Fruit fly (Drosophila melanogaster) whole organism, prepupa: ENCODE results near the gene CG32669.

Source experiments
- CG32006 ChIP-seq: fragments of 200-800 bp; sonication (Bioruptor generic); optimal IDR thresholded peaks from 3 replicates; lab custom pipeline; 2017; ENCODE audit warnings: missing biosample characterization, mild to moderate bottlenecking, missing genetic modification characterization
- Eip93F ChIP-seq: fragments of 200-800 bp; sonication (Bioruptor generic); optimal IDR thresholded peaks from 2 replicates; lab custom pipeline; 2016; ENCODE audit warnings: missing biosample characterization, mild to moderate bottlenecking, missing genetic modification characterization
- Sox102F ChIP-seq: fragments of 200-800 bp; sonication (Bioruptor generic); optimal IDR thresholded peaks from 2 replicates; lab custom pipeline; 2016; ENCODE audit warnings: missing biosample characterization, mild to moderate bottlenecking, missing genetic modification characterization
- fd59A ChIP-seq: fragments of 200-800 bp; sonication (Bioruptor generic); optimal IDR thresholded peaks from 2 replicates; lab custom pipeline; 2017; ENCODE audit warnings: missing biosample characterization, mild to moderate bottlenecking, missing genetic modification characterization, missing genetic modification reagents

DNA sequence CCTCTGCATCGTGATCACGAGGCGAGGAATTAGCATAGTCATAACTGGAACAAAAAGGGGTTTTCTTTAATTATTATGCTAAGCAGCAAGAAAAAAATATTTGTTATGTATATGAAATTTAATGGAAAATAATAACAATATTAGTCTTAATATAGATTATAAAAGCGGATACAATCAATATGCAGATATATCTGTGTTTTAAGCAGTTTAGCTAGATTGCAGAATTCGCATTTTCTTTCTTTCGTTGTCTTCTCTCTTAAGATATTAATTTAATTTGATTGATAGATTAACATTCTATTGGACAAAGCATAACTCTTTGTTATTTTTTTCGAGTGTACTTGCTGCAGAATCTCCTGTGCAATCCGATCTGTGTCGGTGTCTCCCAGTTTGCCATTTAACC, 17.6 kb downstream of the CG32669 start:
- TF ChIP-seq fd59A (GFP tag; lab: Kevin White, UChicago) (no peak), Sox102F (GFP tag; lab: Kevin White, UChicago) (peak; percentile 5), Eip93F (GFP tag; lab: Kevin White, UChicago) (no peak), CG32006 (GFP tag; lab: Kevin White, UChicago) (no peak)
